Worm (Caenorhabditis elegans) whole organism, L4 larva: ENCODE results near the gene R10E12.2.
A peak's percentile ranks its signal among the peaks of the same experiment; 100 is the strongest.

Experiments used
- T20F7.1 ChIP-seq: fragments of 200-800 bp; sonication (Bioruptor generic); optimal IDR thresholded peaks from 2 replicates; lab custom pipeline; 2018; ENCODE audit warnings: mild to moderate bottlenecking, missing genetic modification characterization, missing compliant biosample characterization
- Y75B8A.6 ChIP-seq: fragments of 200-800 bp; sonication (Bioruptor generic); IDR thresholded peaks from 2 replicates; pipeline ENCODE4 v1.3.6; 2022; ENCODE audit warnings: missing genetic modification reagents, missing genetic modification characterization, missing compliant biosample characterization
- aha-1 ChIP-seq: fragments of 150-350 bp; peaks from one replicate; lab custom pipeline; 2014; ENCODE audit warnings: missing biosample characterization, missing genetic modification characterization
- ama-1 ChIP-seq: fragments of 150-350 bp; optimal IDR thresholded peaks from 2 replicates; lab custom pipeline; 2014; ENCODE audit warnings: inconsistent platforms, mixed read lengths
- ceh-28 ChIP-seq: fragments of 150-350 bp; optimal IDR thresholded peaks from 2 replicates; lab custom pipeline; 2014; ENCODE audit warnings: missing biosample characterization, missing genetic modification reagents, missing genetic modification characterization
- ceh-44 ChIP-seq: fragments of 200-800 bp; sonication (Bioruptor generic); IDR thresholded peaks from 2 replicates; pipeline ENCODE4 v1.3.6; 2022; ENCODE audit warnings: missing genetic modification reagents, missing genetic modification characterization, missing compliant biosample characterization
- ceh-82 ChIP-seq: sonication (generic microtip); optimal IDR thresholded peaks from 2 replicates; lab custom pipeline; 2017; ENCODE audit warnings: missing biosample characterization, missing genetic modification characterization
- daf-16 ChIP-seq, 3 experiments: sonication (generic microtip); optimal IDR thresholded peaks; 2 replicates each; lab custom pipeline; 2016 to 2017; ENCODE audit warnings: missing genetic modification characterization in 3 of 3, missing genetic modification reagents in 3 of 3, mild to moderate bottlenecking in 2 of 3, missing compliant biosample characterization in 2 of 3, missing biosample characterization in 1 of 3, moderate library complexity in 1 of 3
- dmd-6 ChIP-seq: fragments of 200-800 bp; sonication (Bioruptor generic); IDR thresholded peaks from 2 replicates; pipeline ENCODE4 v1.3.6; 2022; ENCODE audit warnings: missing genetic modification reagents, missing genetic modification characterization, missing compliant biosample characterization
- dpl-1 ChIP-seq: fragments of 150-350 bp; optimal IDR thresholded peaks from 2 replicates; lab custom pipeline; 2014; ENCODE audit warnings: missing biosample characterization, missing genetic modification reagents, missing genetic modification characterization
- fkh-10 ChIP-seq: fragments of 150-350 bp; optimal IDR thresholded peaks from 2 replicates; lab custom pipeline; 2014; ENCODE audit warnings: missing biosample characterization, missing genetic modification reagents, missing genetic modification characterization
- gei-8 ChIP-seq: fragments of 200-800 bp; sonication (Bioruptor generic); optimal IDR thresholded peaks from 2 replicates; lab custom pipeline; 2018; ENCODE audit warnings: mild to moderate bottlenecking, missing genetic modification characterization, missing compliant biosample characterization
- hlh-11 ChIP-seq: fragments of 200-800 bp; sonication (Bioruptor generic); optimal IDR thresholded peaks from 2 replicates; lab custom pipeline; 2018; ENCODE audit warnings: mild to moderate bottlenecking, missing genetic modification characterization, missing compliant biosample characterization
- hlh-30 ChIP-seq: sonication (generic microtip); optimal IDR thresholded peaks from 2 replicates; lab custom pipeline; 2017; ENCODE audit warnings: antibody characterized with exemption, mild to moderate bottlenecking, missing genetic modification characterization, missing compliant biosample characterization; ENCODE audit not compliant: insufficient read depth
- lin-29 ChIP-seq: fragments of 200-800 bp; sonication (Bioruptor generic); IDR thresholded peaks from 2 replicates; pipeline ENCODE4 v1.3.6; 2022; ENCODE audit warnings: missing genetic modification reagents, missing genetic modification characterization, missing compliant biosample characterization
- lin-38 ChIP-seq: fragments of 200-800 bp; sonication (Bioruptor generic); IDR thresholded peaks from 2 replicates; pipeline ENCODE4 v1.3.6; 2022; ENCODE audit warnings: missing genetic modification reagents, missing genetic modification characterization, missing compliant biosample characterization
- lin-39 ChIP-seq: fragments of 150-350 bp; optimal IDR thresholded peaks from 2 replicates; lab custom pipeline; 2014; ENCODE audit warnings: missing biosample characterization, missing genetic modification reagents, missing genetic modification characterization
- lir-3 ChIP-seq: sonication (generic microtip); optimal IDR thresholded peaks from 2 replicates; lab custom pipeline; 2016; ENCODE audit warnings: mild to moderate bottlenecking, missing genetic modification characterization, missing compliant biosample characterization
- lsy-2 ChIP-seq, 2 experiments: fragments of 150-350 bp in 1 of 2; sonication (generic microtip) in 1 of 2; optimal IDR thresholded peaks; 2 replicates each; lab custom pipeline; 2014 to 2017; ENCODE audit warnings: missing biosample characterization in 2 of 2, missing genetic modification characterization in 2 of 2
- mxl-3 ChIP-seq: fragments of 200-800 bp; sonication (Bioruptor generic); optimal IDR thresholded peaks from 2 replicates; lab custom pipeline; 2018; ENCODE audit warnings: mild to moderate bottlenecking, missing genetic modification characterization, missing compliant biosample characterization
- nhr-11 ChIP-seq: fragments of 150-350 bp; optimal IDR thresholded peaks from 2 replicates; lab custom pipeline; 2014; ENCODE audit warnings: missing biosample characterization, missing genetic modification characterization
- nhr-76 ChIP-seq: fragments of 150-350 bp; optimal IDR thresholded peaks from 2 replicates; lab custom pipeline; 2014; ENCODE audit warnings: missing biosample characterization, missing genetic modification characterization
- pha-4 ChIP-seq, 2 experiments: fragments of 150-350 bp in 1 of 2; fragments of 200-800 bp in 1 of 2; sonication (Bioruptor generic) in 1 of 2; IDR thresholded peaks in 1 of 2; optimal IDR thresholded peaks in 1 of 2; 2 replicates each; pipeline versions ENCODE4 v1.3.6 to Lab custom; 2014 to 2022; ENCODE audit warnings: missing genetic modification characterization in 2 of 2, missing genetic modification reagents in 2 of 2, missing biosample characterization in 1 of 2, missing compliant biosample characterization in 1 of 2
- php-3 ChIP-seq: fragments of 200-800 bp; sonication (Bioruptor generic); IDR thresholded peaks from 2 replicates; pipeline ENCODE4 v1.3.6; 2022; ENCODE audit warnings: missing genetic modification reagents, missing genetic modification characterization, missing compliant biosample characterization
- rbr-2 ChIP-seq: sonication (generic microtip); optimal IDR thresholded peaks from 2 replicates; lab custom pipeline; 2016; ENCODE audit warnings: missing genotype, missing genetic modification characterization, missing compliant biosample characterization
- set-16 ChIP-seq: fragments of 200-800 bp; sonication (Bioruptor generic); IDR thresholded peaks from 2 replicates; pipeline ENCODE4 v1.3.6; 2022; ENCODE audit warnings: missing genetic modification reagents, missing genetic modification characterization, missing compliant biosample characterization
- snpc-4 ChIP-seq: fragments of 150-350 bp; optimal IDR thresholded peaks from 2 replicates; lab custom pipeline; 2014; ENCODE audit warnings: missing biosample characterization, missing genetic modification characterization
- spr-1 ChIP-seq: sonication (generic microtip); optimal IDR thresholded peaks from 2 replicates; lab custom pipeline; 2016; ENCODE audit warnings: mild to moderate bottlenecking, missing genetic modification characterization, missing compliant biosample characterization
- unc-130 ChIP-seq: sonication (generic microtip); optimal IDR thresholded peaks from 2 replicates; lab custom pipeline; 2016; ENCODE audit warnings: missing genetic modification reagents, missing genetic modification characterization, missing compliant biosample characterization
- unc-39 ChIP-seq: sonication (generic microtip); optimal IDR thresholded peaks from 2 replicates; lab custom pipeline; 2017; ENCODE audit warnings: missing biosample characterization, missing genetic modification characterization
- unc-62 ChIP-seq, 3 experiments: fragments of 150-350 bp in 1 of 3; sonication (generic microtip); optimal IDR thresholded peaks in 2 of 3; peaks in 1 of 3; 1 replicate in 1 of 3; 2 replicates in 2 of 3; lab custom pipeline; 2014 to 2017; ENCODE audit warnings: missing biosample characterization in 3 of 3, missing genetic modification characterization in 3 of 3, missing genetic modification reagents in 3 of 3, missing genotype in 1 of 3
- zip-11 ChIP-seq: fragments of 200-800 bp; sonication (Bioruptor generic); IDR thresholded peaks from 2 replicates; pipeline ENCODE4 v1.3.6; 2022; ENCODE audit warnings: missing genetic modification characterization, missing compliant biosample characterization
- zip-2 ChIP-seq: fragments of 150-350 bp; optimal IDR thresholded peaks from 2 replicates; lab custom pipeline; 2014; ENCODE audit warnings: missing biosample characterization, missing genetic modification characterization
- ztf-11 ChIP-seq: fragments of 150-350 bp; optimal IDR thresholded peaks from 2 replicates; lab custom pipeline; 2014; ENCODE audit warnings: missing biosample characterization, missing genetic modification characterization

Gene R10E12.2

ce11 chrIII:9999235-9999634 is 25.6 kb upstream of the R10E12.2 start, which contains the start of gene C05B5.17:
TSS of gene C05B5.17 (minus strand) at chrIII:9999335.
- TF ChIP-seq aha-1 (no peak), set-16 (GFP tag; lab: Robert Waterston, UW) (no peak), zip-2 (tag; lab: Kevin White, UChicago) (no peak), lir-3 (tag; lab: Kevin White, UChicago) (no peak), nhr-11 (no peak), hlh-30 (tag; lab: Kevin White, UChicago) (no peak), ztf-11 (no peak), lin-38 (GFP tag; lab: Robert Waterston, UW) (no peak), lin-29 (no peak), zip-11 (GFP tag; lab: Robert Waterston, UW) (no peak), unc-130 (GFP tag; lab: Kevin White, UChicago) (no peak), ceh-82 (tag; lab: Kevin White, UChicago) (no peak), dpl-1 (GFP tag; lab: Kevin White, UChicago) (no peak), unc-39 (tag; lab: Kevin White, UChicago) (no peak), unc-62 (GFP tag; optimal IDR thresholded peaks at IDR 0.05 in 1 of 2; lab: Kevin White, UChicago) (no peak), unc-62 (tag; optimal IDR thresholded peaks at IDR 0.05; lab: Kevin White, UChicago) (no peak), gei-8 (GFP tag; lab: Kevin White, UChicago) (no peak), ceh-28 (tag; lab: Kevin White, UChicago) (no peak), mxl-3 (no peak), lin-39 (no peak)

- TF ChIP-seq lin-39: no peak
- no peak for TF ChIP-seq rbr-2 (tag; lab: Kevin White, UChicago)
- TF ChIP-seq nhr-76 (tag; lab: Kevin White, UChicago): no peak
- no peak for TF ChIP-seq unc-39 (tag; lab: Kevin White, UChicago)
- no peak for TF ChIP-seq ama-1 (lab: Kevin White, UChicago)
- no peak for TF ChIP-seq ztf-11
- no peak for TF ChIP-seq dmd-6 (GFP tag; lab: Robert Waterston, UW)
- no peak for TF ChIP-seq snpc-4 (tag; lab: Kevin White, UChicago)
- no peak for TF ChIP-seq T20F7.1 (GFP tag; lab: Kevin White, UChicago)
- TF ChIP-seq gei-8 (GFP tag; lab: Kevin White, UChicago): no peak
These were observed 24.2 kb upstream of the R10E12.2 start, which contains the start of gene pqn-8 for ce11 chrIII:9997890-9998289. TSS of gene pqn-8 (minus strand) at chrIII:9997990.

ce11 chrIII:9993535-9993934 is 19.9 kb upstream of the R10E12.2 start, which contains the start of gene C05B5.4:
TSS of gene C05B5.4 (plus strand) at chrIII:9993885.
- no peak for TF ChIP-seq pha-4 (GFP tag; IDR thresholded peaks at IDR 0.05; lab: Robert Waterston, UW)
- no peak for TF ChIP-seq pha-4 (tag; optimal IDR thresholded peaks at IDR 0.05; lab: Kevin White, UChicago)
- no peak for TF ChIP-seq fkh-10 (GFP tag; lab: Kevin White, UChicago)
- TF ChIP-seq unc-62 (GFP tag; optimal IDR thresholded peaks at IDR 0.05 in 1 of 2; lab: Kevin White, UChicago): peak in 1 of 2 experiments; percentile 53
- TF ChIP-seq unc-62 (tag; optimal IDR thresholded peaks at IDR 0.05; lab: Kevin White, UChicago): no peak
- TF ChIP-seq, all 104 proteins: peak for 1

ce11 chrIII:9991324-9991723 is 17.7 kb upstream of the R10E12.2 start:
- no peak for TF ChIP-seq daf-16 (GFP tag; optimal IDR thresholded peaks at IDR 0.05; lab: Kevin White, UChicago)
- TF ChIP-seq daf-16 (tag; optimal IDR thresholded peaks at IDR 0.05; lab: Kevin White, UChicago): no peak
- TF ChIP-seq rbr-2 (tag; lab: Kevin White, UChicago): no peak
- TF ChIP-seq hlh-11: no peak
- TF ChIP-seq spr-1 (tag; lab: Kevin White, UChicago): no peak
- no peak for TF ChIP-seq php-3 (GFP tag; lab: Robert Waterston, UW)
- no peak for TF ChIP-seq Y75B8A.6 (GFP tag; lab: Robert Waterston, UW)
- TF ChIP-seq lsy-2 (tag; optimal IDR thresholded peaks at IDR 0.05; lab: Kevin White, UChicago): no peak
- no peak for TF ChIP-seq dpl-1 (GFP tag; lab: Kevin White, UChicago)
- TF ChIP-seq ceh-44: no peak
